Fruit fly (Drosophila melanogaster) whole organism, adult: Measurements from ENCODE around the gene Or65b.

Source experiments
- CG11617 ChIP-seq: fragments of 200-800 bp; sonication (Bioruptor generic); optimal IDR thresholded peaks from 2 replicates; lab custom pipeline; 2017; ENCODE audit warnings: mild to moderate bottlenecking, missing biosample characterization, missing genetic modification reagents, missing genetic modification characterization
- CG12768 ChIP-seq: fragments of 200-800 bp; sonication (Bioruptor generic); optimal IDR thresholded peaks from 2 replicates; lab custom pipeline; 2017; ENCODE audit warnings: missing biosample characterization, missing genetic modification characterization, mild to moderate bottlenecking, moderate library complexity, missing genetic modification reagents
- CG14711 ChIP-seq: fragments of 200-800 bp; sonication (Bioruptor generic); optimal IDR thresholded peaks from 2 replicates; lab custom pipeline; 2018; ENCODE audit warnings: missing biosample characterization, mild to moderate bottlenecking, missing genetic modification characterization, moderate library complexity
- CG1620 ChIP-seq: fragments of 200-800 bp; sonication (Bioruptor generic); optimal IDR thresholded peaks from 2 replicates; lab custom pipeline; 2016; ENCODE audit warnings: missing biosample characterization, missing genetic modification characterization
- CG33017 ChIP-seq: fragments of 200-800 bp; sonication (Bioruptor generic); optimal IDR thresholded peaks from 2 replicates; lab custom pipeline; 2018; ENCODE audit warnings: missing biosample characterization, mild to moderate bottlenecking, missing genetic modification characterization, moderate library complexity
- CG5204 ChIP-seq: fragments of 200-800 bp; sonication (Bioruptor generic); optimal IDR thresholded peaks from 2 replicates; lab custom pipeline; 2016; ENCODE audit warnings: missing biosample characterization, missing genetic modification characterization
- CG7045 ChIP-seq: fragments of 200-800 bp; sonication (Bioruptor generic); optimal IDR thresholded peaks from 2 replicates; lab custom pipeline; 2017; ENCODE audit warnings: missing biosample characterization, mild to moderate bottlenecking, missing genetic modification characterization
- CG7101 ChIP-seq: fragments of 200-800 bp; sonication (Bioruptor generic); optimal IDR thresholded peaks from 2 replicates; lab custom pipeline; 2018; ENCODE audit warnings: missing biosample characterization, mild to moderate bottlenecking, missing genetic modification characterization, moderate library complexity
- Clk ChIP-seq: fragments of 200-800 bp; sonication (Bioruptor generic); optimal IDR thresholded peaks from 2 replicates; lab custom pipeline; 2017; ENCODE audit warnings: missing biosample characterization, missing genetic modification characterization
- Crg-1 ChIP-seq: fragments of 200-800 bp; sonication (Bioruptor generic); optimal IDR thresholded peaks from 2 replicates; lab custom pipeline; 2016; ENCODE audit warnings: missing biosample characterization, missing genetic modification characterization
- Hr96 ChIP-seq: fragments of 200-800 bp; sonication (Bioruptor generic); optimal IDR thresholded peaks from 2 replicates; lab custom pipeline; 2016; ENCODE audit warnings: missing biosample characterization, missing genetic modification characterization
- Mnt ChIP-seq: fragments of 200-800 bp; sonication (Bioruptor generic); optimal IDR thresholded peaks from 2 replicates; lab custom pipeline; 2016; ENCODE audit warnings: missing biosample characterization, mild to moderate bottlenecking, missing genetic modification characterization
- bab1 ChIP-seq: fragments of 200-800 bp; sonication (Bioruptor generic); optimal IDR thresholded peaks from 3 replicates; lab custom pipeline; 2019; ENCODE audit warnings: missing biosample characterization, mild to moderate bottlenecking, missing genetic modification characterization, moderate library complexity
- cic ChIP-seq: fragments of 200-800 bp; sonication (Bioruptor generic); optimal IDR thresholded peaks from 2 replicates; lab custom pipeline; 2017; ENCODE audit warnings: missing biosample characterization, mild to moderate bottlenecking, missing genetic modification characterization, moderate library complexity
- cnc ChIP-seq, 2 experiments: fragments of >200 bp; optimal IDR thresholded peaks; 2 replicates each; lab custom pipeline; 2017
- kay ChIP-seq: fragments of 200-800 bp; sonication (Bioruptor generic); peaks from one replicate; lab custom pipeline; 2016; ENCODE audit warnings: missing biosample characterization, missing genetic modification characterization, borderline replicate concordance
- ovo ChIP-seq: fragments of 200-800 bp; sonication (Bioruptor generic); optimal IDR thresholded peaks from 2 replicates; lab custom pipeline; 2016; ENCODE audit warnings: missing biosample characterization, missing genetic modification characterization
- pad ChIP-seq: fragments of 200-800 bp; sonication (Bioruptor generic); optimal IDR thresholded peaks from 3 replicates; lab custom pipeline; 2017; ENCODE audit warnings: missing biosample characterization, missing genetic modification characterization, mild to moderate bottlenecking, moderate library complexity, missing genetic modification reagents
- tj ChIP-seq: fragments of 200-800 bp; sonication (Bioruptor generic); optimal IDR thresholded peaks from 3 replicates; lab custom pipeline; 2017; ENCODE audit warnings: missing biosample characterization, mild to moderate bottlenecking, missing genetic modification characterization, moderate library complexity
- toe ChIP-seq: fragments of 200-800 bp; sonication (Bioruptor generic); optimal IDR thresholded peaks from 2 replicates; lab custom pipeline; 2016; ENCODE audit warnings: missing biosample characterization, missing genetic modification characterization

Or65b gene

DNA sequence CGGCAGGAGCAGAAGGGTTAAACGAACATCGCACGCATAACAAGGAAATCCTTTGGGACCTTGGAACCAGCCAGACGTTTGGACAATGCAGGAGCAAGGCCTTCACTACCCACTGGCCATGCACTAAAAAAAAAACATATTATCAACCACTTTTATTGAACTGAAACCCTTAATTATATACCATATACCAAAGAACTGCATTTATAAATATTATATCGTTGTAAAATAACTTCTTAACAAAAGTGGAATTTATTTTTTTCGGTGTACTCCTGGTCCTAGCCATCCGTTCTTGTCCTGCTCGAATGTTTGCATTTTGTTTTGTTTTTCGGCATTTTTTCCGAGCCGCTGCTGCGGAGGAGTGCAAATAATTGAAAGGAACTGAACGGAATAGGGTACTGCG lies 38.8 kb downstream of the Or65b start:
- TF ChIP-seq CG11617 (GFP tag; lab: Kevin White, UChicago): no peak
- TF ChIP-seq pad (GFP tag; lab: Kevin White, UChicago): no peak
- no peak for TF ChIP-seq CG14711 (tag; lab: Kevin White, UChicago)
- TF ChIP-seq toe: no peak
- TF ChIP-seq CG7045 (GFP tag; lab: Kevin White, UChicago): no peak
- no peak for TF ChIP-seq Crg-1 (GFP tag; lab: Kevin White, UChicago)
- TF ChIP-seq Clk: no peak
- no peak for TF ChIP-seq tj (GFP tag; lab: Kevin White, UChicago)
- TF ChIP-seq CG1620 (GFP tag; lab: Kevin White, UChicago): no peak

DNA sequence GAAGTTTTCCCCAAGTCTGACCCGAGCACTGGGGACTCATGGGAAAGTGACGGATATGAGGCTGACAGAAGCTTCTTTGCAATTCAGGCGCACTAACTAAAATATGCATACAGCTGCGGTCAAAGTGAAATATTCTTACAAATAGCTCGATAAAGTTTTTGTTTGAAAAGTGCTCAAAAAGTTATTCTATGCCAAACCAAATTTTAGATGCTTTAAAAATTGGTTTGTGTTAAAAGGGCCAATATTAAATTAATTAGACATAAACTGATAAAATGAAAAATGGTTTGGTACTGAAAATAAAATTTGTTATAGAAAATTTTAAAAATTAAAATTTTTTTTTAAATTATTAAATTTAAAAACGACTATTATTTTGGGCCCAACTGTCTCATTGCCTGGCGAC lies 41.2 kb downstream of the Or65b start:
- no peak for TF ChIP-seq CG5204
- TF ChIP-seq cic (GFP tag; lab: Kevin White, UChicago): no peak
- no peak for TF ChIP-seq cnc (optimal IDR thresholded peaks at IDR 0.05; lab: Kevin White, UChicago)
- no peak for TF ChIP-seq CG14711 (tag; lab: Kevin White, UChicago)
- no peak for TF ChIP-seq pad (GFP tag; lab: Kevin White, UChicago)
- no peak for TF ChIP-seq CG11617 (GFP tag; lab: Kevin White, UChicago)
- no peak for TF ChIP-seq CG7101 (tag; lab: Kevin White, UChicago)
- no peak for TF ChIP-seq Mnt (GFP tag; lab: Kevin White, UChicago)
- no peak for TF ChIP-seq CG1620 (GFP tag; lab: Kevin White, UChicago)
- TF ChIP-seq CG7045 (GFP tag; lab: Kevin White, UChicago): no peak
- TF ChIP-seq kay: no peak
- no peak for TF ChIP-seq Crg-1 (GFP tag; lab: Kevin White, UChicago)
- no peak for TF ChIP-seq toe
- no peak for TF ChIP-seq Clk
- no peak for TF ChIP-seq ovo (GFP tag; lab: Kevin White, UChicago)
- no peak for TF ChIP-seq CG33017 (tag; lab: Kevin White, UChicago)
- no peak for TF ChIP-seq Hr96
- TF ChIP-seq bab1 (GFP tag; lab: Kevin White, UChicago): no peak
- TF ChIP-seq CG12768 (GFP tag; lab: Kevin White, UChicago): no peak

DNA sequence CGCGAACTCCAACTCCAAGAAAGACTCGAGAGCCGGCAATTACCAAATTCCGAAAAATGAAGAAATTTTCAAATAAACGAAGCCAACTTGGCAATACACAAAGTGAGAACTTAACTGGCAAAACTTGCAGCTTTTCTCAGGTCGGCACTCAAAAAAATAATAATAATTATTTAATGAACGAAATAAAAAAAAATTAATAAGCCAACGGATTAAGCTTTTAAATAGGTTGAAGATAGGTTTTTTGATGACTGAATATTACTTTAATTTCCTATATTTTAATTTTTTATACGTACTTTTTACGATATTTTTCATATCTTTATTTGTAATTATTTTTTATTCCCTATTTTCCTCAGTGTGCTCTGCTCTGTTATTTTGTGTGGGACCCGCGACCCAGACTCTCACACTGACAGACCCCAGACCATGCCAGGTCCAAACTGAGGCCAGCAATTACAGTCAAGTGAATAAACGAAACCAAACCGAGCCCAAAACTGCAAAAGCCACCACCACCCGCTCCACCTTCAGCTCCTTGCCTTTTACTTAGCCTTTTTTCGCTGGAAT lies 44.3 kb downstream of the Or65b start:
- TF ChIP-seq CG5204 (no peak), CG11617 (GFP tag; lab: Kevin White, UChicago) (no peak), tj (GFP tag; lab: Kevin White, UChicago) (no peak), Hr96 (no peak), CG12768 (GFP tag; lab: Kevin White, UChicago) (no peak), CG33017 (tag; lab: Kevin White, UChicago) (no peak), Clk (no peak)

dm6 chr3L:6371406-6371805 lies 46.0 kb downstream of the Or65b start:
- TF ChIP-seq CG11617 (GFP tag; lab: Kevin White, UChicago): no peak
- no peak for TF ChIP-seq Crg-1 (GFP tag; lab: Kevin White, UChicago)
- no peak for TF ChIP-seq CG14711 (tag; lab: Kevin White, UChicago)
- TF ChIP-seq CG7101 (tag; lab: Kevin White, UChicago): no peak
